Worm (Caenorhabditis elegans) whole organism, L4 larva: ENCODE data around the gene C04H4.1.

Experiments used
- lim-7 ChIP-seq: fragments of 200-800 bp; sonication (Bioruptor generic); IDR thresholded peaks from 2 replicates; pipeline ENCODE4 v1.3.6; 2022; ENCODE audit warnings: missing genetic modification characterization, missing compliant biosample characterization
- nhr-41 ChIP-seq: fragments of 200-800 bp; sonication (Bioruptor generic); IDR thresholded peaks from 2 replicates; pipeline ENCODE4 v1.3.6; 2022; ENCODE audit warnings: missing genetic modification reagents, missing genetic modification characterization, missing compliant biosample characterization
- skn-1 ChIP-seq: fragments of 150-350 bp; optimal IDR thresholded peaks from 2 replicates; lab custom pipeline; 2014; ENCODE audit warnings: missing biosample characterization, missing genetic modification characterization
- zfp-3 ChIP-seq: fragments of 200-800 bp; sonication (Bioruptor generic); conservative IDR thresholded peaks from 2 replicates; pipeline ENCODE4 v1.3.6; 2022; ENCODE audit warnings: missing genetic modification reagents, missing genetic modification characterization, missing compliant biosample characterization

DNA sequence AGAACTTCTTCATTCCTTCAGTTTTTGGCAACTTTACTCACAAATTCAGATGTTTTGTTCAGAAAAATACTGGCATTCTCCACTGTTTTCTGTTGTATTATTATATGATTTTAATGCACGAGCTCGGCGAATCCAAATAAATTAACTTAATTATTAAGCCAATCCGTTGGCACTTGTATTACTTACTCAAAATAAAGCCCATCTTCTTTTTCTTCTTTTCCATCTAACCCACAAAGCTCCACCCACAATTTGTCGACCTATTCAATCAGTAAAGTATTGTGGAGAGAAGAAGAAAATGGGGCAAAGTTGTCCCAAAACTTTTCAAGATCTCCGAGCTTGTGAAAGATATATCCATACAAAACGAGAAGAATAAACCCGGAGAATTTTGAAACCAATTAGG, 32.6 kb downstream of the C04H4.1 start:
- TF ChIP-seq lim-7 (GFP tag; lab: Robert Waterston, UW) (no peak), zfp-3 (no peak), skn-1 (no peak), nhr-41 (no peak)
